Fruit fly (Drosophila melanogaster) whole organism, embryonic: ENCODE data around the gene defl.
A peak's percentile ranks its signal among the peaks of the same experiment; 100 is the strongest.

Experiments
- CG10274 ChIP-seq: fragments of 200-800 bp; sonication (Bioruptor generic); optimal IDR thresholded peaks from 3 replicates; lab custom pipeline; 2017; ENCODE audit warnings: missing biosample characterization, mild to moderate bottlenecking, missing genetic modification characterization
- CG10543 ChIP-seq: fragments of 200-800 bp; sonication (Bioruptor generic); optimal IDR thresholded peaks from 3 replicates; lab custom pipeline; 2017; ENCODE audit warnings: missing biosample characterization, mild to moderate bottlenecking, missing genetic modification characterization, moderate library complexity
- CG11695 ChIP-seq: fragments of 200-800 bp; sonication (Bioruptor generic); IDR thresholded peaks from 3 replicates; pipeline ENCODE4 v1.3.6; 2022; ENCODE audit warnings: missing biosample characterization, missing genetic modification characterization
- CG13123 ChIP-seq: fragments of 200-800 bp; sonication (Bioruptor generic); optimal IDR thresholded peaks from 2 replicates; lab custom pipeline; 2016; ENCODE audit warnings: missing biosample characterization, missing genetic modification characterization
- CG14441 ChIP-seq: fragments of 200-800 bp; sonication (Bioruptor generic); IDR thresholded peaks from 2 replicates; pipeline ENCODE4 v1.3.6; 2022; ENCODE audit warnings: missing biosample characterization, missing genetic modification characterization
- CG1603 ChIP-seq: fragments of 200-800 bp; sonication (Bioruptor generic); optimal IDR thresholded peaks from 2 replicates; lab custom pipeline; 2019; ENCODE audit warnings: missing biosample characterization, mild to moderate bottlenecking, missing genetic modification characterization, moderate library complexity
- CG1647 ChIP-seq: fragments of 200-800 bp; sonication (Bioruptor generic); optimal IDR thresholded peaks from 3 replicates; lab custom pipeline; 2016; ENCODE audit warnings: missing biosample characterization, missing genetic modification characterization
- CG17361 ChIP-seq: fragments of 200-800 bp; sonication (Bioruptor generic); IDR thresholded peaks from 3 replicates; pipeline ENCODE4 v1.3.6; 2022; ENCODE audit warnings: missing biosample characterization, missing genetic modification characterization
- CG17829 ChIP-seq: fragments of 200-800 bp; optimal IDR thresholded peaks from 2 replicates; lab custom pipeline; 2019; ENCODE audit warnings: missing biosample characterization, mild to moderate bottlenecking, missing genetic modification characterization, moderate library complexity
- CG18599 ChIP-seq: fragments of 200-800 bp; sonication (Bioruptor generic); optimal IDR thresholded peaks from 3 replicates; lab custom pipeline; 2017; ENCODE audit warnings: missing biosample characterization, missing genetic modification characterization, mild to moderate bottlenecking, moderate library complexity, missing genetic modification reagents
- CG2120 ChIP-seq: fragments of 200-800 bp; sonication (Bioruptor generic); optimal IDR thresholded peaks from 3 replicates; lab custom pipeline; 2016; ENCODE audit warnings: missing biosample characterization, missing genetic modification characterization
- CG3726 ChIP-seq: fragments of 200-800 bp; sonication (Bioruptor generic); IDR thresholded peaks from 3 replicates; pipeline ENCODE4, ENCODE4 v1.3.6; 2022; ENCODE audit warnings: missing biosample characterization, missing genetic modification characterization
- CG3838 ChIP-seq: fragments of 200-800 bp; sonication (Bioruptor generic); optimal IDR thresholded peaks from 3 replicates; lab custom pipeline; 2016; ENCODE audit warnings: missing biosample characterization, missing genetic modification characterization
- CG4328 ChIP-seq: fragments of 200-800 bp; sonication (Bioruptor generic); optimal IDR thresholded peaks from 3 replicates; lab custom pipeline; 2017; ENCODE audit warnings: missing biosample characterization, missing genetic modification reagents, missing genetic modification characterization
- CG4820 ChIP-seq: fragments of 200-800 bp; sonication (Bioruptor generic); optimal IDR thresholded peaks from 3 replicates; lab custom pipeline; 2016; ENCODE audit warnings: missing biosample characterization, missing genetic modification characterization
- CG6854 ChIP-seq: fragments of 200-800 bp; sonication (Bioruptor generic); optimal IDR thresholded peaks from 3 replicates; lab custom pipeline; 2017; ENCODE audit warnings: missing biosample characterization, mild to moderate bottlenecking, missing genetic modification characterization
- CG7271 ChIP-seq: fragments of 200-800 bp; sonication (Bioruptor generic); optimal IDR thresholded peaks from 2 replicates; lab custom pipeline; 2018; ENCODE audit warnings: missing biosample characterization, mild to moderate bottlenecking, missing genetic modification characterization, moderate library complexity
- Deaf1 ChIP-seq: fragments of 200-800 bp; optimal IDR thresholded peaks from 3 replicates; lab custom pipeline; 2019; ENCODE audit warnings: missing biosample characterization, mild to moderate bottlenecking, missing genetic modification characterization, moderate library complexity
- E2f1 ChIP-seq: fragments of 200-800 bp; sonication (Bioruptor generic); IDR thresholded peaks from 2 replicates; pipeline ENCODE4 v1.3.6; 2022; ENCODE audit warnings: missing biosample characterization, missing genetic modification characterization
- HHEX ChIP-seq: fragments of 200-800 bp; sonication (Bioruptor generic); optimal IDR thresholded peaks from 3 replicates; lab custom pipeline; 2017; ENCODE audit warnings: missing biosample characterization, mild to moderate bottlenecking, missing genetic modification characterization, missing genetic modification reagents
- HmgD ChIP-seq: fragments of 200-800 bp; sonication (Bioruptor generic); optimal IDR thresholded peaks from 3 replicates; lab custom pipeline; 2016; ENCODE audit warnings: missing biosample characterization, missing genetic modification characterization
- Jarid2 ChIP-seq: fragments of 200-800 bp; sonication (Bioruptor generic); optimal IDR thresholded peaks from 3 replicates; lab custom pipeline; 2017; ENCODE audit warnings: mild to moderate bottlenecking, missing biosample characterization, missing genetic modification reagents, missing genetic modification characterization
- MTF-1 ChIP-seq: fragments of 200-800 bp; sonication (Bioruptor generic); optimal IDR thresholded peaks from 2 replicates; lab custom pipeline; 2018; ENCODE audit warnings: missing biosample characterization, mild to moderate bottlenecking, missing genetic modification characterization, borderline replicate concordance
- Mrtf ChIP-seq: fragments of 200-800 bp; sonication (Bioruptor generic); IDR thresholded peaks from 3 replicates; pipeline ENCODE4 v1.3.6; 2022; ENCODE audit warnings: missing biosample characterization, missing genetic modification characterization
- Nf-YB ChIP-seq: fragments of 200-800 bp; sonication (Bioruptor generic); optimal IDR thresholded peaks from 3 replicates; lab custom pipeline; 2019; ENCODE audit warnings: missing biosample characterization, mild to moderate bottlenecking, missing genetic modification characterization, moderate library complexity
- Nf-YC ChIP-seq: fragments of 200-800 bp; optimal IDR thresholded peaks from 3 replicates; lab custom pipeline; 2019; ENCODE audit warnings: missing biosample characterization, mild to moderate bottlenecking, missing genetic modification characterization, moderate library complexity
- Pdp1 ChIP-seq, 2 experiments: fragments of 200-800 bp; sonication (Bioruptor generic); optimal IDR thresholded peaks; 3 replicates each; lab custom pipeline; 2016; ENCODE audit warnings: missing biosample characterization in 2 of 2, missing genetic modification characterization in 2 of 2, mild to moderate bottlenecking in 1 of 2, moderate library complexity in 1 of 2
- Sin3A ChIP-seq: fragments of >200 bp; optimal IDR thresholded peaks from 2 replicates; lab custom pipeline; 2018
- Sry-β ChIP-seq: fragments of 200-800 bp; sonication (Bioruptor generic); optimal IDR thresholded peaks from 2 replicates; lab custom pipeline; 2018; ENCODE audit warnings: missing biosample characterization, mild to moderate bottlenecking, missing genetic modification characterization, moderate library complexity
- Sry-δ ChIP-seq: fragments of 200-800 bp; sonication (Bioruptor generic); optimal IDR thresholded peaks from 2 replicates; lab custom pipeline; 2016; ENCODE audit warnings: missing biosample characterization, missing genetic modification characterization
- TFAM ChIP-seq: fragments of 200-800 bp; sonication (Bioruptor generic); optimal IDR thresholded peaks from 2 replicates; lab custom pipeline; 2017; ENCODE audit warnings: missing biosample characterization, missing genetic modification characterization, inconsistent platforms
- Xbp1 ChIP-seq: fragments of 200-800 bp; sonication (Bioruptor generic); optimal IDR thresholded peaks from 3 replicates; lab custom pipeline; 2016; ENCODE audit warnings: missing biosample characterization, mild to moderate bottlenecking, missing genetic modification characterization
- bab2 ChIP-seq: fragments of 200-800 bp; sonication (Bioruptor generic); optimal IDR thresholded peaks from 2 replicates; lab custom pipeline; 2016; ENCODE audit warnings: missing biosample characterization, missing genetic modification characterization
- chif ChIP-seq, 2 experiments: fragments of 200-800 bp; sonication (Bioruptor generic); optimal IDR thresholded peaks; 3 replicates each; lab custom pipeline; 2016; ENCODE audit warnings: missing biosample characterization in 2 of 2, missing genetic modification characterization in 2 of 2
- chinmo ChIP-seq: fragments of 200-800 bp; sonication (Bioruptor generic); IDR thresholded peaks from 4 replicates; pipeline ENCODE4 v1.3.6; 2022; ENCODE audit warnings: missing biosample characterization, missing genetic modification characterization; ENCODE audit not compliant: partially characterized antibody
- disco-r ChIP-seq: fragments of 200-800 bp; sonication (Bioruptor generic); optimal IDR thresholded peaks from 2 replicates; lab custom pipeline; 2016; ENCODE audit warnings: missing biosample characterization, missing genetic modification characterization
- fu2 ChIP-seq: fragments of 200-800 bp; sonication (Bioruptor generic); optimal IDR thresholded peaks from 2 replicates; lab custom pipeline; 2016; ENCODE audit warnings: missing biosample characterization, missing genetic modification characterization
- gcm ChIP-seq: fragments of 200-800 bp; sonication (Bioruptor generic); optimal IDR thresholded peaks from 2 replicates; lab custom pipeline; 2019; ENCODE audit warnings: missing biosample characterization, mild to moderate bottlenecking, missing genetic modification characterization, moderate library complexity
- gcm2 ChIP-seq: fragments of 200-800 bp; sonication (Bioruptor generic); optimal IDR thresholded peaks from 2 replicates; lab custom pipeline; 2016; ENCODE audit warnings: missing biosample characterization, missing genetic modification characterization
- kni ChIP-seq: fragments of 200-800 bp; sonication (Bioruptor generic); optimal IDR thresholded peaks from 3 replicates; lab custom pipeline; 2017; ENCODE audit warnings: mild to moderate bottlenecking, missing biosample characterization, missing genetic modification reagents, missing genetic modification characterization
- knrl ChIP-seq: fragments of 200-800 bp; sonication (Bioruptor generic); IDR thresholded peaks from 3 replicates; pipeline ENCODE4 v1.3.6; 2022; ENCODE audit warnings: missing biosample characterization, missing genetic modification characterization; ENCODE audit not compliant: partially characterized antibody
- maf-S ChIP-seq: fragments of 200-800 bp; sonication (Bioruptor generic); optimal IDR thresholded peaks from 2 replicates; lab custom pipeline; 2016; ENCODE audit warnings: missing biosample characterization, missing genetic modification characterization
- nau ChIP-seq: fragments of 200-800 bp; sonication (Bioruptor generic); optimal IDR thresholded peaks from 3 replicates; lab custom pipeline; 2017; ENCODE audit warnings: missing biosample characterization, mild to moderate bottlenecking, missing genetic modification characterization, missing genetic modification reagents
- nerfin-2 ChIP-seq: fragments of 200-800 bp; sonication (Bioruptor generic); IDR thresholded peaks from 2 replicates; pipeline ENCODE4 v1.3.6; 2022; ENCODE audit warnings: missing biosample characterization, missing genetic modification characterization; ENCODE audit not compliant: partially characterized antibody
- pan ChIP-seq, 4 experiments: fragments of >200 bp in 3 of 4; fragments of 200-800 bp in 1 of 4; sonication (Bioruptor generic) in 1 of 4; optimal IDR thresholded peaks in 3 of 4; IDR thresholded peaks in 1 of 4; 2 replicates each; pipeline versions ENCODE4 v1.3.6 to Lab custom; 2017 to 2022; ENCODE audit warnings: missing biosample characterization in 2 of 4, missing genetic modification characterization in 2 of 4, mixed read lengths in 1 of 4
- shn ChIP-seq: fragments of 200-800 bp; sonication (Bioruptor generic); optimal IDR thresholded peaks from 3 replicates; lab custom pipeline; 2016; ENCODE audit warnings: missing biosample characterization, missing genetic modification characterization
- so ChIP-seq: fragments of 200-800 bp; sonication (Bioruptor generic); IDR thresholded peaks from 3 replicates; pipeline ENCODE4 v1.3.6; 2022; ENCODE audit warnings: missing biosample characterization, missing genetic modification characterization
- trh ChIP-seq: fragments of 200-800 bp; sonication (Bioruptor generic); optimal IDR thresholded peaks from 2 replicates; lab custom pipeline; 2016; ENCODE audit warnings: missing biosample characterization, missing genetic modification characterization
- vfl ChIP-seq: fragments of 200-800 bp; sonication (Bioruptor generic); optimal IDR thresholded peaks from 2 replicates; lab custom pipeline; 2016; ENCODE audit warnings: missing biosample characterization, missing genetic modification characterization
- wek ChIP-seq: fragments of 200-800 bp; sonication (Bioruptor generic); optimal IDR thresholded peaks from 3 replicates; lab custom pipeline; 2018; ENCODE audit warnings: missing biosample characterization, mild to moderate bottlenecking, missing genetic modification characterization, moderate library complexity

The defl gene

DNA sequence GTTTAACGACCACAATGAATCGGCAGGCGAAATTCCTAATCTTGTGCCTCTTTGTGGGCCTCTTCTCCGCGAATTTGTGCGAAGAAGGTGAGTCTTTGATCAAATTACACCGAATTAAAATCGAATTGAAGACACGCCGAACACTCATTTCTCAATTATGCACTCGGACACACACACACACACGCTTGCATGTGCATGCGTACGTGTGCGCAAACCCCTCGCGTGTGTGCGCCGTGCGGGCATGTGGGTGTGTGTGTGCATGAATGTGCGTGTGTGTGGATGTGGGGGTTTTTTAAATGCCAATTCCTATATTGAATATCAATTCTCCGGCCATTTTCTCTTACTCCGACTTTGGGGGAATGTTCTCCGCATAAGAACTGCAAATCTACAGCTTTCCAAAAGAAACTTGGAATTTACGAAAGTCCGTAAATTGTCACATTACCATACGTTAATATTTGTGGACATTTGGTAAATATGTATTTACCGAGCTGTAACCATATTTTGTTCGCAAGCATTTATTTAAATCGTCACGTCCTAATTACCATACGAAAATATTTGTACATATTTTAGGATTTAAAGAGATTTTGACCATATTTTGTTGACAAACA is 8.6 kb upstream of the defl start:
- TF ChIP-seq CG11695 = no peak
- no peak for TF ChIP-seq fu2
- no peak for TF ChIP-seq so (GFP tag; lab: Robert Waterston, UW)
- TF ChIP-seq CG4328 (GFP tag; lab: Kevin White, UChicago) = no peak
- no peak for TF ChIP-seq Deaf1 (tag; lab: Kevin White, UChicago)
- no peak for TF ChIP-seq CG6854 (GFP tag; lab: Kevin White, UChicago)
- TF ChIP-seq knrl (GFP tag; lab: Robert Waterston, UW) = no peak
- TF ChIP-seq nerfin-2 = no peak
- peak; percentile 9 for TF ChIP-seq CG18599 (GFP tag; lab: Kevin White, UChicago)
- no peak for TF ChIP-seq chif (GFP tag; optimal IDR thresholded peaks at IDR 0.05; lab: Kevin White, UChicago)
- TF ChIP-seq CG17829 (tag; lab: Kevin White, UChicago) = no peak
- no peak for TF ChIP-seq Nf-YB (GFP tag; lab: Kevin White, UChicago)
- TF ChIP-seq CG7271 = no peak
- TF ChIP-seq nau (GFP tag; lab: Kevin White, UChicago) = no peak
- TF ChIP-seq Sry-δ (GFP tag; lab: Kevin White, UChicago) = no peak
- no peak for TF ChIP-seq disco-r (GFP tag; lab: Kevin White, UChicago)
- TF ChIP-seq Sin3A = no peak
- TF ChIP-seq CG3726 (GFP tag; lab: Robert Waterston, UW) = no peak
- no peak for TF ChIP-seq E2f1 (GFP tag; lab: Robert Waterston, UW)
- no peak for TF ChIP-seq Jarid2
- TF ChIP-seq CG1647 = no peak
- no peak for TF ChIP-seq MTF-1 (GFP tag; lab: Kevin White, UChicago)
- no peak for TF ChIP-seq CG4820 (GFP tag; lab: Kevin White, UChicago)
- TF ChIP-seq shn (GFP tag; lab: Kevin White, UChicago) = no peak
- no peak for TF ChIP-seq Xbp1
- no peak for TF ChIP-seq CG10274 (GFP tag; lab: Kevin White, UChicago)
- TF ChIP-seq HHEX = no peak
- TF ChIP-seq HmgD (GFP tag; lab: Kevin White, UChicago) = no peak
- no peak for TF ChIP-seq pan (optimal IDR thresholded peaks at IDR 0.05; lab: Kevin White, UChicago)
- TF ChIP-seq pan (GFP tag; optimal IDR thresholded peaks at IDR 0.05 in 1 of 2, IDR thresholded peaks at IDR 0.05 in 1 of 2) = no peak
- TF ChIP-seq Mrtf (GFP tag; lab: Robert Waterston, UW) = no peak
- TF ChIP-seq Sry-β (GFP tag; lab: Kevin White, UChicago) = no peak
- no peak for TF ChIP-seq CG13123 (GFP tag; lab: Kevin White, UChicago)
- peak; percentile 93; the same call in 3 of the 4 replicates for TF ChIP-seq chinmo (GFP tag; lab: Robert Waterston, UW)
- no peak for TF ChIP-seq Nf-YC
- TF ChIP-seq wek (GFP tag; lab: Kevin White, UChicago) = no peak
- TF ChIP-seq trh (GFP tag; lab: Kevin White, UChicago) = no peak
- TF ChIP-seq gcm (GFP tag; lab: Kevin White, UChicago) = peak; percentile 56
- no peak for TF ChIP-seq TFAM (GFP tag; lab: Kevin White, UChicago)
- TF ChIP-seq CG10543 = no peak
- no peak for TF ChIP-seq CG1603 (tag; lab: Kevin White, UChicago)
- 0 out of 2 replicates have a peak, but pooled peaks have one; percentile 17 for TF ChIP-seq CG14441 (GFP tag; lab: Robert Waterston, UW)
- TF ChIP-seq Pdp1 (GFP tag; optimal IDR thresholded peaks at IDR 0.05; lab: Kevin White, UChicago) = no peak
- no peak for TF ChIP-seq vfl (GFP tag; lab: Kevin White, UChicago)
- no peak for TF ChIP-seq bab2
- no peak for TF ChIP-seq CG3838
- TF ChIP-seq CG2120 = no peak
- TF ChIP-seq CG17361 (GFP tag; lab: Robert Waterston, UW) = no peak
- TF ChIP-seq gcm2 = no peak
- TF ChIP-seq maf-S = no peak
- TF ChIP-seq kni (GFP tag; lab: Kevin White, UChicago) = peak; percentile 4
